Worm (Caenorhabditis elegans) whole organism, L4 larva: Measurements from ENCODE around the gene F26F4.12.
A peak's percentile ranks its signal among the peaks of the same experiment; 100 is the strongest.

ENCODE experiments used
- F37D6.2 ChIP-seq: sonication (generic microtip); optimal IDR thresholded peaks from 2 replicates; lab custom pipeline; 2016; ENCODE audit warnings: mild to moderate bottlenecking, missing genetic modification characterization, missing compliant biosample characterization
- F44E2.7 ChIP-seq: fragments of 200-800 bp; sonication (Bioruptor generic); IDR thresholded peaks from 2 replicates; pipeline ENCODE4 v2.1.2; 2022; ENCODE audit warnings: missing genetic modification characterization, missing compliant biosample characterization
- T26A8.4 ChIP-seq: fragments of 200-800 bp; sonication (Bioruptor generic); IDR thresholded peaks from 2 replicates; pipeline ENCODE4 v1.3.6; 2022; ENCODE audit warnings: missing genetic modification characterization, missing compliant biosample characterization
- ZK337.2 ChIP-seq: fragments of 200-800 bp; sonication (Bioruptor generic); IDR thresholded peaks from 2 replicates; pipeline ENCODE4 v1.3.6; 2022; ENCODE audit warnings: missing genetic modification reagents, missing genetic modification characterization, missing compliant biosample characterization
- ceh-32 ChIP-seq: sonication (generic microtip); optimal IDR thresholded peaks from 2 replicates; lab custom pipeline; 2016; ENCODE audit warnings: mild to moderate bottlenecking, missing genetic modification characterization, missing compliant biosample characterization; ENCODE audit not compliant: poor library complexity
- ces-1 ChIP-seq: fragments of 150-350 bp; sonication (generic microtip); optimal IDR thresholded peaks from 4 replicates; lab custom pipeline; 2014; ENCODE audit warnings: missing biosample characterization, missing genetic modification reagents, missing genetic modification characterization
- daf-12 ChIP-seq: fragments of 150-350 bp; optimal IDR thresholded peaks from 2 replicates; lab custom pipeline; 2014; ENCODE audit warnings: missing biosample characterization, missing genetic modification reagents, missing genetic modification characterization
- daf-19 ChIP-seq: fragments of 200-800 bp; sonication (Bioruptor generic); conservative IDR thresholded peaks from 2 replicates; pipeline ENCODE4 v1.3.6; 2022; ENCODE audit warnings: missing genetic modification characterization, missing compliant biosample characterization
- dmd-9 ChIP-seq: fragments of 200-800 bp; sonication (Bioruptor generic); IDR thresholded peaks from 2 replicates; pipeline ENCODE4 v1.3.6; 2022; ENCODE audit warnings: missing genetic modification reagents, missing genetic modification characterization, missing compliant biosample characterization
- egl-43 ChIP-seq: fragments of 200-800 bp; sonication (Bioruptor generic); IDR thresholded peaks from 2 replicates; pipeline ENCODE4 v1.3.6; 2022; ENCODE audit warnings: missing genetic modification reagents, missing genetic modification characterization, missing compliant biosample characterization
- fkh-10 ChIP-seq: fragments of 150-350 bp; optimal IDR thresholded peaks from 2 replicates; lab custom pipeline; 2014; ENCODE audit warnings: missing biosample characterization, missing genetic modification reagents, missing genetic modification characterization
- hif-1 ChIP-seq, 2 experiments: sonication (generic microtip); optimal IDR thresholded peaks; 2 replicates each; lab custom pipeline; 2016 to 2017; ENCODE audit warnings: missing compliant biosample characterization in 2 of 2, missing genetic modification characterization in 2 of 2, missing genetic modification reagents in 2 of 2, missing genotype in 2 of 2, mild to moderate bottlenecking in 1 of 2
- hlh-30 ChIP-seq: sonication (generic microtip); optimal IDR thresholded peaks from 2 replicates; lab custom pipeline; 2017; ENCODE audit warnings: antibody characterized with exemption, mild to moderate bottlenecking, missing genetic modification characterization, missing compliant biosample characterization; ENCODE audit not compliant: insufficient read depth
- hmg-1.1 ChIP-seq: fragments of 200-800 bp; sonication (Bioruptor generic); IDR thresholded peaks from 2 replicates; pipeline ENCODE4 v1.3.6; 2022; ENCODE audit warnings: missing genetic modification reagents, missing genetic modification characterization, missing compliant biosample characterization
- lin-29 ChIP-seq: fragments of 200-800 bp; sonication (Bioruptor generic); IDR thresholded peaks from 2 replicates; pipeline ENCODE4 v1.3.6; 2022; ENCODE audit warnings: missing genetic modification reagents, missing genetic modification characterization, missing compliant biosample characterization
- lin-38 ChIP-seq: fragments of 200-800 bp; sonication (Bioruptor generic); IDR thresholded peaks from 2 replicates; pipeline ENCODE4 v1.3.6; 2022; ENCODE audit warnings: missing genetic modification reagents, missing genetic modification characterization, missing compliant biosample characterization
- madf-9 ChIP-seq: fragments of 200-800 bp; sonication (Bioruptor generic); conservative IDR thresholded peaks from 2 replicates; pipeline ENCODE4 v1.3.6; 2022; ENCODE audit warnings: missing genetic modification reagents, missing genetic modification characterization, missing compliant biosample characterization
- mes-2 ChIP-seq: sonication (generic microtip); optimal IDR thresholded peaks from 2 replicates; lab custom pipeline; 2016; ENCODE audit warnings: missing genotype, mild to moderate bottlenecking, missing genetic modification characterization, missing compliant biosample characterization; ENCODE audit not compliant: poor library complexity, severe bottlenecking
- nhr-111 ChIP-seq: fragments of 200-800 bp; sonication (Bioruptor generic); optimal IDR thresholded peaks from 2 replicates; lab custom pipeline; 2018; ENCODE audit warnings: mild to moderate bottlenecking, missing genetic modification characterization, missing compliant biosample characterization
- nhr-25 ChIP-seq: sonication (generic microtip); optimal IDR thresholded peaks from 2 replicates; lab custom pipeline; 2017; ENCODE audit warnings: missing genetic modification characterization, mild to moderate bottlenecking, missing compliant biosample characterization, antibody characterized with exemption, moderate library complexity, borderline replicate concordance; ENCODE audit not compliant: insufficient read depth
- nhr-42 ChIP-seq: fragments of 200-800 bp; sonication (Bioruptor generic); IDR thresholded peaks from 2 replicates; pipeline ENCODE4 v1.3.6; 2022; ENCODE audit warnings: missing genetic modification characterization, missing compliant biosample characterization
- nhr-76 ChIP-seq: fragments of 150-350 bp; optimal IDR thresholded peaks from 2 replicates; lab custom pipeline; 2014; ENCODE audit warnings: missing biosample characterization, missing genetic modification characterization
- nhr-77 ChIP-seq: fragments of 150-350 bp; optimal IDR thresholded peaks from 2 replicates; lab custom pipeline; 2014; ENCODE audit warnings: missing biosample characterization, missing genetic modification characterization
- rbr-2 ChIP-seq: sonication (generic microtip); optimal IDR thresholded peaks from 2 replicates; lab custom pipeline; 2016; ENCODE audit warnings: missing genotype, missing genetic modification characterization, missing compliant biosample characterization
- snpc-4 ChIP-seq: fragments of 150-350 bp; optimal IDR thresholded peaks from 2 replicates; lab custom pipeline; 2014; ENCODE audit warnings: missing biosample characterization, missing genetic modification characterization
- spr-3 ChIP-seq: fragments of 200-800 bp; sonication (Bioruptor generic); optimal IDR thresholded peaks from 2 replicates; lab custom pipeline; 2018; ENCODE audit warnings: mild to moderate bottlenecking, missing genetic modification characterization, missing compliant biosample characterization
- unc-130 ChIP-seq: sonication (generic microtip); optimal IDR thresholded peaks from 2 replicates; lab custom pipeline; 2016; ENCODE audit warnings: missing genetic modification reagents, missing genetic modification characterization, missing compliant biosample characterization
- vab-7 ChIP-seq: fragments of 200-800 bp; sonication (Bioruptor generic); IDR thresholded peaks from 2 replicates; pipeline ENCODE4 v1.3.6; 2022; ENCODE audit warnings: missing genetic modification reagents, missing genetic modification characterization, missing compliant biosample characterization

Gene F26F4.12

ce11 chrIII:4863127-4863526 is 46.7 kb downstream of the F26F4.12 start, which contains the start of gene coq-8:
Gene coq-8 (plus strand): TSS chrIII:4863427.
- TF ChIP-seq mes-2: no peak
- TF ChIP-seq nhr-77: no peak
- no peak for TF ChIP-seq dmd-9 (GFP tag; lab: Robert Waterston, UW)
- TF ChIP-seq nhr-25: no peak
- no peak for TF ChIP-seq hlh-30 (tag; lab: Kevin White, UChicago)
- no peak for TF ChIP-seq egl-43
- TF ChIP-seq fkh-10 (GFP tag; lab: Kevin White, UChicago): no peak
- no peak for TF ChIP-seq nhr-111 (GFP tag; lab: Kevin White, UChicago)
- TF ChIP-seq ces-1 (GFP tag; lab: Kevin White, UChicago): no peak
- TF ChIP-seq lin-29: no peak
- TF ChIP-seq T26A8.4 (GFP tag; lab: Robert Waterston, UW): no peak
- no peak for TF ChIP-seq spr-3 (GFP tag; lab: Kevin White, UChicago)
- TF ChIP-seq daf-19 (GFP tag; lab: Robert Waterston, UW): no peak
- no peak for TF ChIP-seq ZK337.2 (GFP tag; lab: Robert Waterston, UW)
- TF ChIP-seq lin-38: no peak
- no peak for TF ChIP-seq snpc-4 (tag; lab: Kevin White, UChicago)
- TF ChIP-seq nhr-76 (tag; lab: Kevin White, UChicago): no peak
- no peak for TF ChIP-seq hmg-1.1
- TF ChIP-seq, all 104 proteins: peak for 0

ce11 chrIII:4861744-4862401 is 48.0 kb downstream of the F26F4.12 start, which contains the start of the genes C35D10.10 and C35D10.5:
Gene C35D10.10 (minus strand): TSS chrIII:4861794.
Gene C35D10.5 (plus strand): TSS chrIII:4862351.
- no peak for TF ChIP-seq madf-9 (GFP tag; lab: Robert Waterston, UW)
- peak; percentile 50 for TF ChIP-seq unc-130
- TF ChIP-seq mes-2: peak; percentile 55
- peak in 1 of 2 experiments; percentile 50 for TF ChIP-seq hif-1 (tag; optimal IDR thresholded peaks at IDR 0.05; lab: Kevin White, UChicago)

ce11 chrIII:4859039-4859438 is 50.8 kb downstream of the F26F4.12 start, which contains the start of gene C35D10.6:
Gene C35D10.6 (plus strand): TSS chrIII:4859339.
- TF ChIP-seq daf-12 (tag; lab: Kevin White, UChicago) (no peak), rbr-2 (tag; lab: Kevin White, UChicago) (no peak), ceh-32 (tag; lab: Kevin White, UChicago) (no peak), F44E2.7 (GFP tag; lab: Robert Waterston, UW) (no peak), F37D6.2 (tag; lab: Kevin White, UChicago) (no peak), vab-7 (GFP tag; lab: Robert Waterston, UW) (no peak), nhr-42 (GFP tag; lab: Robert Waterston, UW) (no peak)
